Fruit fly (Drosophila melanogaster) whole organism, prepupa: ENCODE data around the gene Ddc.

Experiments used
- Blimp-1 ChIP-seq: fragments of 200-800 bp; sonication (Bioruptor generic); optimal IDR thresholded peaks from 3 replicates; lab custom pipeline; 2017; ENCODE audit warnings: missing biosample characterization, missing genetic modification characterization, mild to moderate bottlenecking, moderate library complexity, missing genetic modification reagents
- CG10669 ChIP-seq: fragments of 200-800 bp; sonication (Bioruptor generic); optimal IDR thresholded peaks from 3 replicates; lab custom pipeline; 2018; ENCODE audit warnings: missing biosample characterization, mild to moderate bottlenecking, missing genetic modification characterization, moderate library complexity
- CG11762 ChIP-seq: fragments of 200-800 bp; sonication (Bioruptor generic); optimal IDR thresholded peaks from 3 replicates; lab custom pipeline; 2016; ENCODE audit warnings: missing biosample characterization, missing genetic modification characterization; ENCODE audit not compliant: insufficient read depth
- CG3919 ChIP-seq: fragments of 200-800 bp; sonication (Bioruptor generic); optimal IDR thresholded peaks from 3 replicates; lab custom pipeline; 2016; ENCODE audit warnings: missing biosample characterization, missing genetic modification characterization
- CG6854 ChIP-seq: fragments of 200-800 bp; sonication (Bioruptor generic); optimal IDR thresholded peaks from 2 replicates; lab custom pipeline; 2017; ENCODE audit warnings: missing biosample characterization, mild to moderate bottlenecking, missing genetic modification characterization
- Eip93F ChIP-seq: fragments of 200-800 bp; sonication (Bioruptor generic); optimal IDR thresholded peaks from 2 replicates; lab custom pipeline; 2016; ENCODE audit warnings: missing biosample characterization, mild to moderate bottlenecking, missing genetic modification characterization
- Sox102F ChIP-seq: fragments of 200-800 bp; sonication (Bioruptor generic); optimal IDR thresholded peaks from 2 replicates; lab custom pipeline; 2016; ENCODE audit warnings: missing biosample characterization, mild to moderate bottlenecking, missing genetic modification characterization
- Sox15 ChIP-seq: fragments of 200-800 bp; sonication (Bioruptor generic); optimal IDR thresholded peaks from 3 replicates; lab custom pipeline; 2016; ENCODE audit warnings: missing biosample characterization, missing genetic modification characterization
- dsx ChIP-seq: fragments of 200-800 bp; optimal IDR thresholded peaks from 3 replicates; lab custom pipeline; 2019; ENCODE audit warnings: missing biosample characterization, mild to moderate bottlenecking, missing genetic modification characterization, moderate library complexity; ENCODE audit not compliant: poor library complexity, severe bottlenecking
- fd59A ChIP-seq: fragments of 200-800 bp; sonication (Bioruptor generic); optimal IDR thresholded peaks from 2 replicates; lab custom pipeline; 2017; ENCODE audit warnings: missing biosample characterization, mild to moderate bottlenecking, missing genetic modification characterization, missing genetic modification reagents
- pdm3 ChIP-seq: fragments of 200-800 bp; sonication (Bioruptor generic); optimal IDR thresholded peaks from 3 replicates; lab custom pipeline; 2016; ENCODE audit warnings: missing biosample characterization, missing genetic modification characterization

dm6 chr2L:19097374-19097773 is 22.7 kb downstream of the Ddc start:
- TF ChIP-seq CG11762 (GFP tag; lab: Kevin White, UChicago) (no peak), dsx (GFP tag; lab: Kevin White, UChicago) (no peak), Eip93F (GFP tag; lab: Kevin White, UChicago) (no peak), Sox15 (GFP tag; lab: Kevin White, UChicago) (no peak), CG10669 (GFP tag; lab: Kevin White, UChicago) (no peak), Blimp-1 (GFP tag; lab: Kevin White, UChicago) (no peak), CG6854 (GFP tag; lab: Kevin White, UChicago) (no peak), pdm3 (GFP tag; lab: Kevin White, UChicago) (no peak), CG3919 (no peak), Sox102F (GFP tag; lab: Kevin White, UChicago) (no peak), fd59A (no peak)
